Fruit fly (Drosophila melanogaster) whole organism, embryonic: ENCODE data around the gene Antdh.

Source experiments
- BtbVII ChIP-seq: fragments of 200-800 bp; sonication (Bioruptor generic); optimal IDR thresholded peaks from 3 replicates; lab custom pipeline; 2017; ENCODE audit warnings: missing biosample characterization, mild to moderate bottlenecking, missing genetic modification characterization
- CG12769 ChIP-seq: fragments of 200-800 bp; sonication (Bioruptor generic); optimal IDR thresholded peaks from 2 replicates; lab custom pipeline; 2019; ENCODE audit warnings: missing biosample characterization, mild to moderate bottlenecking, missing genetic modification characterization, moderate library complexity
- CG13287 ChIP-seq: fragments of 200-800 bp; sonication (Bioruptor generic); IDR thresholded peaks from 2 replicates; pipeline ENCODE4 v1.3.6; 2022; ENCODE audit warnings: missing biosample characterization, missing genetic modification characterization; ENCODE audit not compliant: partially characterized antibody
- CG14014 ChIP-seq: fragments of 200-800 bp; sonication (Bioruptor generic); IDR thresholded peaks from 2 replicates; pipeline ENCODE4 v1.3.6; 2022; ENCODE audit warnings: missing biosample characterization, missing genetic modification characterization
- CG1603 ChIP-seq: fragments of 200-800 bp; sonication (Bioruptor generic); optimal IDR thresholded peaks from 2 replicates; lab custom pipeline; 2019; ENCODE audit warnings: missing biosample characterization, mild to moderate bottlenecking, missing genetic modification characterization, moderate library complexity
- CG16813 ChIP-seq: fragments of 200-800 bp; sonication (Bioruptor generic); IDR thresholded peaks from 3 replicates; pipeline ENCODE4 v1.3.6; 2022; ENCODE audit warnings: missing biosample characterization, missing genetic modification characterization; ENCODE audit not compliant: partially characterized antibody
- CG16863 ChIP-seq: fragments of 200-800 bp; sonication (Bioruptor generic); optimal IDR thresholded peaks from 3 replicates; lab custom pipeline; 2016; ENCODE audit warnings: missing biosample characterization, missing genetic modification characterization
- CG17328 ChIP-seq: fragments of 200-800 bp; sonication (Bioruptor generic); IDR thresholded peaks from 2 replicates; pipeline ENCODE4 v1.3.6; 2022; ENCODE audit warnings: missing biosample characterization, missing genetic modification characterization
- CG17568 ChIP-seq: fragments of 200-800 bp; sonication (Bioruptor generic); optimal IDR thresholded peaks from 2 replicates; lab custom pipeline; 2018; ENCODE audit warnings: missing biosample characterization, mild to moderate bottlenecking, missing genetic modification characterization, moderate library complexity
- CG1832 ChIP-seq: fragments of 200-800 bp; sonication (Bioruptor generic); optimal IDR thresholded peaks from 2 replicates; lab custom pipeline; 2017; ENCODE audit warnings: missing biosample characterization, mild to moderate bottlenecking, missing genetic modification characterization, inconsistent platforms
- CG31224 ChIP-seq: fragments of 200-800 bp; sonication (Bioruptor generic); IDR thresholded peaks from 2 replicates; pipeline ENCODE4 v1.3.6; 2022; ENCODE audit warnings: missing biosample characterization, missing genetic modification characterization
- CG32767 ChIP-seq: fragments of 200-800 bp; sonication (Bioruptor generic); IDR thresholded peaks from 2 replicates; pipeline ENCODE4 v1.3.6; 2022; ENCODE audit warnings: missing biosample characterization, missing genetic modification characterization
- CG3847 ChIP-seq: fragments of 200-800 bp; sonication (Bioruptor generic); IDR thresholded peaks from 2 replicates; pipeline ENCODE4 v1.3.6; 2022; ENCODE audit warnings: missing biosample characterization, missing genetic modification characterization
- CG6254 ChIP-seq: fragments of 200-800 bp; sonication (Bioruptor generic); optimal IDR thresholded peaks from 3 replicates; lab custom pipeline; 2017; ENCODE audit warnings: mild to moderate bottlenecking, missing biosample characterization, missing genetic modification reagents, missing genetic modification characterization
- CG7963 ChIP-seq: fragments of 200-800 bp; sonication (Bioruptor generic); IDR thresholded peaks from 3 replicates; pipeline ENCODE4 v1.3.6; 2022; ENCODE audit warnings: missing biosample characterization, missing genetic modification characterization; ENCODE audit not compliant: partially characterized antibody
- CG8924 ChIP-seq: fragments of 200-800 bp; optimal IDR thresholded peaks from 3 replicates; lab custom pipeline; 2019; ENCODE audit warnings: missing biosample characterization, mild to moderate bottlenecking, missing genetic modification characterization, moderate library complexity
- CG9727 ChIP-seq: fragments of 200-800 bp; sonication (Bioruptor generic); optimal IDR thresholded peaks from 3 replicates; lab custom pipeline; 2017; ENCODE audit warnings: missing biosample characterization, mild to moderate bottlenecking, missing genetic modification characterization
- CTCF ChIP-seq: fragments of 200-800 bp; sonication (Bioruptor generic); optimal IDR thresholded peaks from 2 replicates; lab custom pipeline; 2017; ENCODE audit warnings: missing biosample characterization, mild to moderate bottlenecking, missing genetic modification characterization, moderate library complexity
- CoRest ChIP-seq: fragments of 200-800 bp; sonication (Bioruptor generic); optimal IDR thresholded peaks from 3 replicates; lab custom pipeline; 2018; ENCODE audit warnings: missing biosample characterization, mild to moderate bottlenecking, missing genetic modification characterization, moderate library complexity
- Gug ChIP-seq: fragments of 200-800 bp; sonication (Bioruptor generic); IDR thresholded peaks from 4 replicates; pipeline ENCODE4 v1.3.6; 2022; ENCODE audit warnings: missing biosample characterization, missing genetic modification characterization
- H2.0 ChIP-seq: fragments of 200-800 bp; sonication (Bioruptor generic); IDR thresholded peaks from 2 replicates; pipeline ENCODE4 v1.3.6; 2022; ENCODE audit warnings: missing biosample characterization, missing genetic modification characterization
- HLHmδ ChIP-seq: fragments of 200-800 bp; sonication (Bioruptor generic); optimal IDR thresholded peaks from 2 replicates; lab custom pipeline; 2018; ENCODE audit warnings: missing biosample characterization, mild to moderate bottlenecking, missing genetic modification characterization, moderate library complexity
- HmgZ ChIP-seq: fragments of 200-800 bp; sonication (Bioruptor generic); optimal IDR thresholded peaks from 2 replicates; lab custom pipeline; 2018; ENCODE audit warnings: missing biosample characterization, mild to moderate bottlenecking, missing genetic modification characterization
- Jarid2 ChIP-seq: fragments of 200-800 bp; sonication (Bioruptor generic); optimal IDR thresholded peaks from 3 replicates; lab custom pipeline; 2017; ENCODE audit warnings: mild to moderate bottlenecking, missing biosample characterization, missing genetic modification reagents, missing genetic modification characterization
- Kr ChIP-seq: fragments of 200-800 bp; sonication (Bioruptor generic); optimal IDR thresholded peaks from 2 replicates; lab custom pipeline; 2017; ENCODE audit warnings: missing biosample characterization, mild to moderate bottlenecking, missing genetic modification characterization
- Med ChIP-seq: fragments of 200-800 bp; sonication (Bioruptor generic); peaks from one replicate; lab custom pipeline; 2016; ENCODE audit warnings: missing biosample characterization, missing genetic modification characterization, mild to moderate bottlenecking, inconsistent platforms, moderate library complexity
- Nf-YA ChIP-seq: fragments of 200-800 bp; sonication (Bioruptor generic); IDR thresholded peaks from 2 replicates; pipeline ENCODE4 v1.3.6; 2022; ENCODE audit warnings: missing biosample characterization, missing genetic modification characterization
- Nf-YB ChIP-seq: fragments of 200-800 bp; sonication (Bioruptor generic); optimal IDR thresholded peaks from 3 replicates; lab custom pipeline; 2019; ENCODE audit warnings: missing biosample characterization, mild to moderate bottlenecking, missing genetic modification characterization, moderate library complexity
- PHDP ChIP-seq: fragments of 200-800 bp; sonication (Bioruptor generic); optimal IDR thresholded peaks from 3 replicates; lab custom pipeline; 2018; ENCODE audit warnings: missing biosample characterization, mild to moderate bottlenecking, missing genetic modification characterization, moderate library complexity
- Pdp1 ChIP-seq, 2 experiments: fragments of 200-800 bp; sonication (Bioruptor generic); optimal IDR thresholded peaks; 3 replicates each; lab custom pipeline; 2016; ENCODE audit warnings: missing biosample characterization in 2 of 2, missing genetic modification characterization in 2 of 2, mild to moderate bottlenecking in 1 of 2, moderate library complexity in 1 of 2
- Ptx1 ChIP-seq: fragments of 200-800 bp; sonication (Bioruptor generic); IDR thresholded peaks from 2 replicates; pipeline ENCODE4 v1.3.6; 2022; ENCODE audit warnings: missing biosample characterization, missing genetic modification characterization
- Ssrp ChIP-seq: fragments of 200-800 bp; sonication (Bioruptor generic); optimal IDR thresholded peaks from 2 replicates; lab custom pipeline; 2018; ENCODE audit warnings: missing biosample characterization, mild to moderate bottlenecking, missing genetic modification characterization, moderate library complexity
- bab2 ChIP-seq: fragments of 200-800 bp; sonication (Bioruptor generic); optimal IDR thresholded peaks from 2 replicates; lab custom pipeline; 2016; ENCODE audit warnings: missing biosample characterization, missing genetic modification characterization
- bsh ChIP-seq, 2 experiments: fragments of 200-800 bp; sonication (Bioruptor generic); optimal IDR thresholded peaks; 2 replicates each; lab custom pipeline; 2017 to 2018; ENCODE audit warnings: mild to moderate bottlenecking in 2 of 2, missing biosample characterization in 2 of 2, missing genetic modification characterization in 2 of 2, moderate library complexity in 1 of 2
- danr ChIP-seq: fragments of 200-800 bp; sonication (Bioruptor generic); IDR thresholded peaks from 2 replicates; pipeline ENCODE4 v1.3.6; 2022; ENCODE audit warnings: missing biosample characterization, missing genetic modification characterization
- en ChIP-seq: fragments of 200-800 bp; sonication (Bioruptor generic); optimal IDR thresholded peaks from 2 replicates; lab custom pipeline; 2016; ENCODE audit warnings: missing biosample characterization, missing genetic modification characterization
- ewg ChIP-seq: fragments of 200-800 bp; sonication (Bioruptor generic); optimal IDR thresholded peaks from 3 replicates; lab custom pipeline; 2017; ENCODE audit warnings: mild to moderate bottlenecking, missing biosample characterization, missing genetic modification reagents, missing genetic modification characterization
- hbn ChIP-seq: fragments of 200-800 bp; sonication (Bioruptor generic); IDR thresholded peaks from 2 replicates; pipeline ENCODE4 v1.3.6; 2022; ENCODE audit warnings: missing biosample characterization, missing genetic modification characterization; ENCODE audit not compliant: partially characterized antibody
- her ChIP-seq: fragments of 200-800 bp; sonication (Bioruptor generic); optimal IDR thresholded peaks from 2 replicates; lab custom pipeline; 2016; ENCODE audit warnings: missing biosample characterization, missing genetic modification characterization
- pfk ChIP-seq: fragments of 200-800 bp; sonication (Bioruptor generic); optimal IDR thresholded peaks from 2 replicates; lab custom pipeline; 2018; ENCODE audit warnings: missing biosample characterization, mild to moderate bottlenecking, missing genetic modification characterization, moderate library complexity
- run ChIP-seq: fragments of 200-800 bp; sonication (Bioruptor generic); optimal IDR thresholded peaks from 3 replicates; lab custom pipeline; 2018; ENCODE audit warnings: missing biosample characterization, mild to moderate bottlenecking, missing genetic modification characterization
- sc ChIP-seq, 3 experiments: fragments of >200 bp in 2 of 3; fragments of 200-800 bp in 1 of 3; sonication (Bioruptor generic) in 1 of 3; optimal IDR thresholded peaks; 2 replicates in 2 of 3; 3 replicates in 1 of 3; lab custom pipeline; 2017; ENCODE audit warnings: mild to moderate bottlenecking in 1 of 3, missing biosample characterization in 1 of 3, missing genetic modification characterization in 1 of 3, missing genetic modification reagents in 1 of 3
- so ChIP-seq: fragments of 200-800 bp; sonication (Bioruptor generic); IDR thresholded peaks from 3 replicates; pipeline ENCODE4 v1.3.6; 2022; ENCODE audit warnings: missing biosample characterization, missing genetic modification characterization
- sob ChIP-seq: fragments of 200-800 bp; sonication (Bioruptor generic); IDR thresholded peaks from 2 replicates; pipeline ENCODE4 v1.3.6; 2022; ENCODE audit warnings: missing biosample characterization, missing genetic modification characterization
- sr ChIP-seq: fragments of 200-800 bp; sonication (Bioruptor generic); IDR thresholded peaks from 3 replicates; pipeline ENCODE4 v1.3.6; 2022; ENCODE audit warnings: missing biosample characterization, missing genetic modification characterization
- tna ChIP-seq: fragments of 200-800 bp; sonication (Bioruptor generic); IDR thresholded peaks from 2 replicates; pipeline ENCODE4 v1.3.6; 2022; ENCODE audit warnings: missing biosample characterization, missing genetic modification characterization; ENCODE audit not compliant: partially characterized antibody
- twi ChIP-seq: fragments of 200-800 bp; optimal IDR thresholded peaks from 2 replicates; lab custom pipeline; 2019; ENCODE audit warnings: missing biosample characterization, mild to moderate bottlenecking, missing genetic modification characterization, moderate library complexity
- vfl ChIP-seq: fragments of 200-800 bp; sonication (Bioruptor generic); optimal IDR thresholded peaks from 2 replicates; lab custom pipeline; 2016; ENCODE audit warnings: missing biosample characterization, missing genetic modification characterization
- yki ChIP-seq: fragments of >200 bp; optimal IDR thresholded peaks from 3 replicates; lab custom pipeline; 2018
- zfh2 ChIP-seq: fragments of 200-800 bp; sonication (Bioruptor generic); optimal IDR thresholded peaks from 2 replicates; lab custom pipeline; 2016; ENCODE audit warnings: missing biosample characterization, missing genetic modification characterization

Antdh gene

dm6 chrX:11124749-11125508 is 43.9 kb downstream of the Antdh start, which contains the start of gene Rpt3 (continued):
- TF ChIP-seq run (tag; lab: Kevin White, UChicago) (no peak), Kr (no peak), vfl (GFP tag; lab: Kevin White, UChicago) (no peak), HmgZ (tag; lab: Kevin White, UChicago) (no peak), PHDP (tag; lab: Kevin White, UChicago) (no peak), CG9727 (no peak), H2.0 (GFP tag; lab: Robert Waterston, UW) (no peak), CG17568 (GFP tag; lab: Kevin White, UChicago) (no peak), CTCF (GFP tag; lab: Kevin White, UChicago) (no peak), Ptx1 (GFP tag; lab: Robert Waterston, UW) (no peak), CG14014 (GFP tag; lab: Robert Waterston, UW) (no peak), CG31224 (GFP tag; lab: Robert Waterston, UW) (no peak), CG3847 (GFP tag; lab: Robert Waterston, UW) (no peak), so (no peak), Med (GFP tag; lab: Kevin White, UChicago) (peak; percentile 76), twi (no peak), CG8924 (tag; lab: Kevin White, UChicago) (no peak), zfh2 (GFP tag; lab: Kevin White, UChicago) (no peak), Nf-YB (GFP tag; lab: Kevin White, UChicago) (no peak), pfk (GFP tag; lab: Kevin White, UChicago) (no peak), CG6254 (no peak), ewg (no peak), CG17328 (GFP tag; lab: Robert Waterston, UW) (no peak), her (GFP tag; lab: Kevin White, UChicago) (no peak), Jarid2 (GFP tag; lab: Kevin White, UChicago) (no peak), bsh (GFP tag; optimal IDR thresholded peaks at IDR 0.05; lab: Kevin White, UChicago) (no peak), CG16863 (GFP tag; lab: Kevin White, UChicago) (peak; percentile 59), yki (no peak), sob (no peak), CoRest (tag; lab: Kevin White, UChicago) (peak; percentile 6), sr (GFP tag; lab: Robert Waterston, UW) (no peak), CG12769 (tag; lab: Kevin White, UChicago) (no peak), danr (GFP tag; lab: Robert Waterston, UW) (no peak), CG13287 (GFP tag; lab: Robert Waterston, UW) (peak; percentile 78), CG1603 (tag; lab: Kevin White, UChicago) (no peak), CG1832 (GFP tag; lab: Kevin White, UChicago) (no peak), CG32767 (GFP tag; lab: Robert Waterston, UW) (no peak), CG16813 (GFP tag; lab: Robert Waterston, UW) (peak; percentile 85), tna (no peak), hbn (GFP tag; lab: Robert Waterston, UW) (peak; percentile 63), BtbVII (GFP tag; lab: Kevin White, UChicago) (no peak), Gug (GFP tag; lab: Robert Waterston, UW) (no peak), en (no peak), Nf-YA (no peak), bab2 (no peak), Ssrp (tag; lab: Kevin White, UChicago) (no peak), CG7963 (peak; percentile 56), sc (optimal IDR thresholded peaks at IDR 0.05; lab: Kevin White, UChicago) (no peak), sc (GFP tag; optimal IDR thresholded peaks at IDR 0.05; lab: Kevin White, UChicago) (no peak), Pdp1 (GFP tag; optimal IDR thresholded peaks at IDR 0.05; lab: Kevin White, UChicago) (no peak), HLHmδ (GFP tag; lab: Kevin White, UChicago) (no peak)
